Worm (Caenorhabditis elegans) whole organism, L4/young adult: ENCODE measurements around the gene msp-33.

Experiments
- W03F9.2 ChIP-seq: fragments of 150-350 bp; optimal IDR thresholded peaks from 2 replicates; lab custom pipeline; 2014; ENCODE audit warnings: missing biosample characterization, missing genetic modification characterization
- dao-5 ChIP-seq: sonication (generic microtip); optimal IDR thresholded peaks from 2 replicates; lab custom pipeline; 2016; ENCODE audit warnings: missing genotype, missing genetic modification characterization, moderate library complexity, missing compliant biosample characterization
- him-1 ChIP-seq: sonication (generic microtip); optimal IDR thresholded peaks from 2 replicates; lab custom pipeline; 2016; ENCODE audit warnings: missing genotype, missing genetic modification reagents, missing genetic modification characterization, missing compliant biosample characterization

ce11 chrII:4866045-4866444 is 26.4 kb downstream of the msp-33 start:
- TF ChIP-seq W03F9.2 (tag; lab: Kevin White, UChicago) (no peak), dao-5 (tag; lab: Kevin White, UChicago) (no peak), him-1 (tag; lab: Kevin White, UChicago) (no peak)
